Fruit fly (Drosophila melanogaster): ENCODE data around the gene noc.

The noc gene

DNA sequence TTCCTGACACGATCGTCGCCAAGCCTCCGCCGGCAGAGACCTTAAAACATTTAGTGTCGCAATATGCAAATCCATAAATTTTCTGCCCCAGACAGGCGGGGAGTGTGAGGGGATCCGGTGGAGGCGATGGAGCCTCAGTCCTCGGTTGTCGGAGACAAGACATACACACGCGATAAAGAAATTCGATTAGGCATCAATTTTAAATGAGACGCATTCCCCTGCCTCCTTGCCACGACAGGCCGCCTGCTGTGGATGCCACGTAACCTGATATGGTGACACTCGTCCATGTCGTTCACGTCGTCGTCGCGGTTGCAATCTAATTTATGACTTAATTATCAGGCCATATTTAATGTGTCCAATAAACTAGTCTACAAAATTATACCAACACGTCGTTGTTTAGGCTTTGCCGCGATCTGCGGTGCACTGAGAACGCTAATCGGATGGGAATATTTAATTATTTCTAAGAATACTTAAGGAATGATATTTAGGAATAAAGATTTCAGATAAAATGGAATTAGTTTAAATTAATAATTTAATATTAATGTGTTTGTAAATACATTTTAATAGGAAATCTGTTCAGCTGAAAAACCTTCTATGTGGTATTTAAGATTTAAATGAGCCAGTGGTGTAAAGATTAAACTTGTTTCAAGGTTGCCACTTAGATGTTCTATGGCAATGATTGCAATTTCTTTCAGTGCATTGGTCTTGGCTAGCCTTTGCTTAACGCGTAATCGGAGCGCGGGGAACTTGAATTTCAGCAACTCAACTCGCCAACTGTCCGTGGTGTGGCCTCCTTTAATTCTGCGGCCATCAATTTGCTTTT, 24.8 kb downstream of the noc start (continued):
- TF ChIP-seq ken (GFP tag; IDR thresholded peaks at IDR 0.05) (no peak), Hmx (GFP tag; optimal IDR thresholded peaks at IDR 0.05) (no peak), bigmax (GFP tag; optimal IDR thresholded peaks at IDR 0.05) (no peak), CG12236 (GFP tag; optimal IDR thresholded peaks at IDR 0.05) (no peak), NfI (GFP tag; optimal IDR thresholded peaks at IDR 0.05) (peak; percentile 29), MBD-R2 (GFP tag; IDR thresholded peaks at IDR 0.05) (no peak), Dfd (GFP tag; optimal IDR thresholded peaks at IDR 0.05) (no peak), pum (GFP tag; optimal IDR thresholded peaks at IDR 0.05) (no peak), zen2 (GFP tag; IDR thresholded peaks at IDR 0.05; ENCODE audit: partially characterized antibody) (no peak), CG43689 (GFP tag; IDR thresholded peaks at IDR 0.05) (no peak), Hmr (GFP tag; optimal IDR thresholded peaks at IDR 0.05) (peak; percentile 20), Ssrp (tag; optimal IDR thresholded peaks at IDR 0.05) (peak; percentile 74), CG7928 (GFP tag; optimal IDR thresholded peaks at IDR 0.05) (no peak), CG18619 (GFP tag; optimal IDR thresholded peaks at IDR 0.05) (peak; percentile 32), slou (GFP tag; optimal IDR thresholded peaks at IDR 0.05) (peak; percentile 7), ase (GFP tag; IDR thresholded peaks at IDR 0.05) (peak; percentile 56; the same call in 1 of the 3 replicates), bbx (GFP tag; IDR thresholded peaks at IDR 0.05; ENCODE audit: partially characterized antibody) (no peak), CoRest (tag; optimal IDR thresholded peaks at IDR 0.05) (peak; percentile 83), gfzf (GFP tag; optimal IDR thresholded peaks at IDR 0.05) (no peak), tll (GFP tag; optimal IDR thresholded peaks at IDR 0.05) (no peak), vnd (GFP tag; IDR thresholded peaks at IDR 0.05; ENCODE audit: partially characterized antibody) (no peak), CG17328 (GFP tag; IDR thresholded peaks at IDR 0.05) (peak; percentile 47; the same call in 1 of the 2 replicates), Ptx1 (GFP tag; IDR thresholded peaks at IDR 0.05) (peak; percentile 77), CG1233 (GFP tag; optimal IDR thresholded peaks at IDR 0.05) (peak; percentile 63), odd (GFP tag; optimal IDR thresholded peaks at IDR 0.05) (peak; percentile 48), ssp (GFP tag; IDR thresholded peaks at IDR 0.05) (peak; percentile 37; the same call in 1 of the 2 replicates), dmrt11E (tag; optimal IDR thresholded peaks at IDR 0.05) (peak; percentile 75), Sox100B (GFP tag; optimal IDR thresholded peaks at IDR 0.05) (peak; percentile 85), tgo (GFP tag; IDR thresholded peaks at IDR 0.05) (peak; percentile 59; the same call in 2 of the 3 replicates), hb (GFP tag; IDR thresholded peaks at IDR 0.05; ENCODE audit: partially characterized antibody) (no peak), CG11560 (tag; IDR thresholded peaks at IDR 0.05) (no peak), cg (GFP tag; optimal IDR thresholded peaks at IDR 0.05) (no peak), dm (GFP tag; optimal IDR thresholded peaks at IDR 0.05) (no peak), C15 (GFP tag; IDR thresholded peaks at IDR 0.05) (no peak), NC2α (GFP tag; optimal IDR thresholded peaks at IDR 0.05) (no peak), CG3847 (GFP tag; IDR thresholded peaks at IDR 0.05) (no peak), CG11093 (GFP tag; IDR thresholded peaks at IDR 0.05) (peak; percentile 44; the same call in 1 of the 3 replicates), bcd (GFP tag; optimal IDR thresholded peaks at IDR 0.05) (peak; percentile 54), tap (tag; optimal IDR thresholded peaks at IDR 0.05) (peak; percentile 70), CG12219 (GFP tag; optimal IDR thresholded peaks at IDR 0.05) (peak; percentile 62), croc (GFP tag; conservative IDR thresholded peaks at IDR 0.05) (peak; percentile 49; the same call in 2 of the 3 replicates), CG12155 (GFP tag; optimal IDR thresholded peaks at IDR 0.05) (no peak), CG16779 (GFP tag; IDR thresholded peaks at IDR 0.05) (no peak), stc (GFP tag; IDR thresholded peaks at IDR 0.05) (no peak), pzg (GFP tag; optimal IDR thresholded peaks at IDR 0.05) (no peak), CG8765 (GFP tag; IDR thresholded peaks at IDR 0.05) (no peak), CG34376 (GFP tag; optimal IDR thresholded peaks at IDR 0.05) (peak; percentile 37), tin (GFP tag; optimal IDR thresholded peaks at IDR 0.05) (peak; percentile 53), ranshi (GFP tag; IDR thresholded peaks at IDR 0.05) (peak; percentile 48; the same call in 1 of the 2 replicates)

Data from whole organism, embryonic.